Worm (Caenorhabditis elegans) whole organism, midembryonic: Measurements from ENCODE around the gene C49F5.5.

Source experiments
- cog-1 ChIP-seq: sonication (generic microtip); optimal IDR thresholded peaks from 2 replicates; lab custom pipeline; 2016; ENCODE audit warnings: missing genetic modification characterization, missing compliant biosample characterization
- klf-2 ChIP-seq: fragments of 200-800 bp; sonication (Bioruptor generic); conservative IDR thresholded peaks from 2 replicates; pipeline ENCODE4 v1.3.6; 2022; ENCODE audit warnings: missing genetic modification reagents, missing genetic modification characterization, missing compliant biosample characterization
- med-1 ChIP-seq: sonication (generic microtip); optimal IDR thresholded peaks from 2 replicates; lab custom pipeline; 2017; ENCODE audit warnings: missing genetic modification characterization, mild to moderate bottlenecking, missing compliant biosample characterization, antibody characterized with exemption, missing genetic modification reagents; ENCODE audit not compliant: insufficient read depth
- ref-1 ChIP-seq: fragments of 200-800 bp; sonication (Bioruptor generic); conservative IDR thresholded peaks from 2 replicates; pipeline ENCODE4 v1.3.6; 2022; ENCODE audit warnings: missing genetic modification reagents, missing genetic modification characterization, missing compliant biosample characterization
- ztf-23 ChIP-seq: fragments of 200-800 bp; sonication (Bioruptor generic); IDR thresholded peaks from 2 replicates; pipeline ENCODE4 v1.3.6; 2022; ENCODE audit warnings: missing genetic modification reagents, missing genetic modification characterization, missing compliant biosample characterization
- ztf-29 ChIP-seq: fragments of 200-800 bp; sonication (Bioruptor generic); IDR thresholded peaks from 2 replicates; pipeline ENCODE4 v1.3.6; 2022; ENCODE audit warnings: missing genetic modification reagents, missing genetic modification characterization, missing compliant biosample characterization

DNA sequence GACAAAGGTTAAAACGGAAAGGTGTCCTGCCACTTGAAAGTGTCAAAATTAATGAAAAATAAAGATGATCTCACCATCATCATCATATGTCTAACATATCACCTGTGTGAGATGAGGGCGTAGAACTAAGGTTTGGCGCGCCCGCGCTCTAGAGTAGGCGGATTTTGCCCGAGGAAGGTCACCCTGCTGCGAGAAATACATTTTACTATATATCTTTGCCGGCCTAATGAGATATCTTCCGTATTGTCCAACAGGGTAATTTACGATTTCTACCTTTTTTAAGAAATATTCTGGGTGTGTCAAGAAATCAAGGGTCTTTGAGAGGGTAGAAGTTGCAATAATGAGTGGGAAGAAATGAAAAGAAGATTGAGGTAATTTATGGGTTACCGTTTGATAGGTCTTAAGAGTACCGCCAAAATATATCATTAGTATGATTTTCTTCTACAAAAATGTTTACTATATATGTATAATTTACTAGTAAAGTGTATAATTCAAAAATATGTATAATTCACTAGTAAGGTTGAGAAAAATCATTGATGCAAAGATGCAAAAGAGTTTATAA is 22.0 kb downstream of the C49F5.5 start:
- TF ChIP-seq ztf-23 (GFP tag; lab: Robert Waterston, UW) (no peak), cog-1 (no peak), ztf-29 (GFP tag; lab: Robert Waterston, UW) (no peak), klf-2 (no peak), med-1 (no peak), ref-1 (GFP tag; lab: Robert Waterston, UW) (no peak)
